Worm (Caenorhabditis elegans) whole organism, early embryonic: Measurements from ENCODE around the gene E04F6.15.

ENCODE experiments used
- B0310.2 ChIP-seq: sonication (generic microtip); optimal IDR thresholded peaks from 2 replicates; lab custom pipeline; 2016; ENCODE audit warnings: mild to moderate bottlenecking, missing genetic modification characterization, missing compliant biosample characterization
- F13C5.2 ChIP-seq: sonication (generic microtip); optimal IDR thresholded peaks from 2 replicates; lab custom pipeline; 2017; ENCODE audit warnings: mild to moderate bottlenecking, missing genetic modification characterization, inconsistent platforms, missing compliant biosample characterization
- aly-1 ChIP-seq: sonication (generic microtip); optimal IDR thresholded peaks from 2 replicates; lab custom pipeline; 2016; ENCODE audit warnings: missing genetic modification characterization, missing compliant biosample characterization
- ama-1 ChIP-seq: fragments of 150-350 bp; optimal IDR thresholded peaks from 2 replicates; lab custom pipeline; 2014
- ceh-13 ChIP-seq: fragments of 200-800 bp; sonication (Bioruptor generic); optimal IDR thresholded peaks from 2 replicates; lab custom pipeline; 2018; ENCODE audit warnings: mild to moderate bottlenecking, missing genetic modification characterization, missing compliant biosample characterization
- ceh-36 ChIP-seq: sonication (generic microtip); optimal IDR thresholded peaks from 2 replicates; lab custom pipeline; 2016; ENCODE audit warnings: missing genetic modification characterization, inconsistent platforms, missing compliant biosample characterization
- ets-7 ChIP-seq: sonication (generic microtip); optimal IDR thresholded peaks from 2 replicates; lab custom pipeline; 2016; ENCODE audit warnings: missing genotype, missing genetic modification characterization, missing compliant biosample characterization
- flt-1 ChIP-seq: fragments of 200-800 bp; sonication (Bioruptor generic); IDR thresholded peaks from 2 replicates; pipeline ENCODE4 v1.3.6; 2022; ENCODE audit warnings: missing genetic modification characterization, missing compliant biosample characterization
- hmbx-1 ChIP-seq: sonication (generic microtip); optimal IDR thresholded peaks from 2 replicates; lab custom pipeline; 2016; ENCODE audit warnings: mild to moderate bottlenecking, missing genetic modification characterization, missing compliant biosample characterization
- hmg-4 ChIP-seq: fragments of 200-800 bp; sonication (Bioruptor generic); optimal IDR thresholded peaks from 2 replicates; lab custom pipeline; 2018; ENCODE audit warnings: mild to moderate bottlenecking, missing genetic modification characterization, missing compliant biosample characterization
- hnd-1 ChIP-seq: sonication (generic microtip); optimal IDR thresholded peaks from 2 replicates; lab custom pipeline; 2016; ENCODE audit warnings: missing genetic modification characterization, missing compliant biosample characterization
- pes-1 ChIP-seq: fragments of 200-800 bp; sonication (Bioruptor generic); IDR thresholded peaks from 2 replicates; pipeline ENCODE4 v1.3.6; 2022; ENCODE audit warnings: missing genetic modification reagents, missing genetic modification characterization, missing compliant biosample characterization
- scrt-1 ChIP-seq: fragments of 200-800 bp; sonication (Bioruptor generic); IDR thresholded peaks from 2 replicates; pipeline ENCODE4 v1.3.6; 2022; ENCODE audit warnings: missing genetic modification characterization, missing compliant biosample characterization
- sea-1 ChIP-seq: fragments of 200-800 bp; sonication (Bioruptor generic); conservative IDR thresholded peaks from 2 replicates; pipeline ENCODE4 v1.3.6; 2022; ENCODE audit warnings: missing genetic modification characterization, missing compliant biosample characterization
- tbx-11 ChIP-seq: fragments of 200-800 bp; sonication (Bioruptor generic); IDR thresholded peaks from 2 replicates; pipeline ENCODE4 v1.3.6; 2022; ENCODE audit warnings: missing genetic modification characterization, missing compliant biosample characterization
- tbx-37 ChIP-seq: fragments of 200-800 bp; sonication (Bioruptor generic); conservative IDR thresholded peaks from 2 replicates; pipeline ENCODE4 v1.3.6; 2022; ENCODE audit warnings: missing genetic modification reagents, missing genetic modification characterization, missing compliant biosample characterization
- tra-4 ChIP-seq: sonication (generic microtip); optimal IDR thresholded peaks from 2 replicates; lab custom pipeline; 2017; ENCODE audit warnings: missing genetic modification characterization, missing compliant biosample characterization

Gene E04F6.15

ce11 chrII:7210187-7210586, at the start of gene E04F6.15:
Gene E04F6.15, minus strand, starts transcription at chrII:7210287.
- no peak for TF ChIP-seq sea-1 (GFP tag; lab: Robert Waterston, UW)
- TF ChIP-seq tbx-11 (GFP tag; lab: Robert Waterston, UW), result no peak
- TF ChIP-seq ceh-36 (tag; lab: Kevin White, UChicago), result no peak
- TF ChIP-seq hmbx-1 (tag; lab: Kevin White, UChicago), result no peak
- no peak for TF ChIP-seq aly-1 (tag; lab: Kevin White, UChicago)
- TF ChIP-seq tra-4, result no peak
- TF ChIP-seq tbx-37 (GFP tag; lab: Robert Waterston, UW), result no peak
- TF ChIP-seq B0310.2 (tag; lab: Kevin White, UChicago), result no peak
- TF ChIP-seq ceh-13 (GFP tag; lab: Kevin White, UChicago), result no peak
- no peak for TF ChIP-seq scrt-1 (GFP tag; lab: Robert Waterston, UW)
- TF ChIP-seq flt-1 (GFP tag; lab: Robert Waterston, UW), result no peak
- no peak for TF ChIP-seq hnd-1
- no peak for TF ChIP-seq pes-1 (GFP tag; lab: Robert Waterston, UW)
- no peak for TF ChIP-seq hmg-4 (GFP tag; lab: Kevin White, UChicago)
- no peak for TF ChIP-seq F13C5.2 (tag; lab: Kevin White, UChicago)
- TF ChIP-seq ama-1 (lab: Kevin White, UChicago), result no peak
- TF ChIP-seq ets-7, result no peak

DNA sequence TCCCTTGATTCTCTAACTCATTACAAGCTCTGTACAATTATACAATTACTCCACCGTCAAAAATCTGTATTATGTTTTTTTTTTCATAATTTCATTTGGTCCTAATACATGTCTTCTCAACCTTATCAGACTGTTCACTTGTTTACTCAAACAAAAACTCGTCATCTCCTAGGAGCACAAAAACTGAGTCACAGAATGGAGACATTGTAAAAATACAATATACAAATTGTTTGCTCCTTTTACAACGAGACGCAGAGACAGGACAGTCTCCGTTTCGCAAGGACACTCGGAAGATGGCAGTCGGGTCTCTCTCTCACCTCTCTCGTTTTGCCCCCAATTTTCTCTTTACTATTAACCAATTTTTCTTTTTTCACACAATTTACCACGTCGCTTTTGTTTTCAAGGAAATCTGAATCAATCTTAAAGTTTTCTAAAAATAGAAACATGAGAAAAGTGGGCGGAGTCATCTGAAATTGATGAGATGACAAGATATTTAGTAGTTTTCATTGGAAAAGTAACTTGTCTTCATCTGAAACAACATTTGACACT, 45.6 kb upstream of the E04F6.15 start, which contains the start of gene F32A5.8:
TSS of gene F32A5.8 (plus strand) at position 499 of the 549 bp plus-strand sequence.
- no peak for TF ChIP-seq ets-7
- TF ChIP-seq ceh-13 (GFP tag; lab: Kevin White, UChicago), result no peak
- TF ChIP-seq scrt-1 (GFP tag; lab: Robert Waterston, UW), result no peak
- TF ChIP-seq tbx-37 (GFP tag; lab: Robert Waterston, UW), result no peak
- TF ChIP-seq ama-1 (lab: Kevin White, UChicago), result no peak
- no peak for TF ChIP-seq hmbx-1 (tag; lab: Kevin White, UChicago)
- TF ChIP-seq F13C5.2 (tag; lab: Kevin White, UChicago), result no peak
- TF ChIP-seq pes-1 (GFP tag; lab: Robert Waterston, UW), result no peak
- no peak for TF ChIP-seq ceh-36 (tag; lab: Kevin White, UChicago)
- TF ChIP-seq sea-1 (GFP tag; lab: Robert Waterston, UW), result no peak
- no peak for TF ChIP-seq hmg-4 (GFP tag; lab: Kevin White, UChicago)
- no peak for TF ChIP-seq hnd-1
- no peak for TF ChIP-seq B0310.2 (tag; lab: Kevin White, UChicago)
- no peak for TF ChIP-seq tra-4
- TF ChIP-seq tbx-11 (GFP tag; lab: Robert Waterston, UW), result no peak
- no peak for TF ChIP-seq aly-1 (tag; lab: Kevin White, UChicago)

DNA sequence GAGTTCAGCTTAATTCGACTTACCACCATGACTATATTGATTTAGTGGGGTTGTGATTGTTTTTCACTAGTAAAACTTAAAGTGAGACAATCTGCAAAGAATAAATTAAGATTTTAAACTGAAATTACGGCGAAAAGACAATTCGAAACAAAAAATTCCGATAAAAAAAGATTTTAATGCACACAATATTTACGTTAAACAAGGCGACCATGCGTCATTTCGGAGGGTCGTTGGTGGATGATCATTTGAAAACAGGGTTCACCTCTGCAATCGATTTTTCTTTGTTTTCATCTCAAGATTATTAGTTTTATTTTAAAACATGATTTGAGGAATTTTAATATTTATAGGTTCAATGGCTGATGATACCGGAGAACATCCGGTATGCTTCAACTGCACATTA, 43.0 kb upstream of the E04F6.15 start, which contains the start of gene lsm-4:
TSS of gene lsm-4 (minus strand) at position 91 of the 400 bp plus-strand sequence.
- TF ChIP-seq tra-4 (no peak), ceh-13 (GFP tag; lab: Kevin White, UChicago) (no peak), scrt-1 (GFP tag; lab: Robert Waterston, UW) (no peak), ets-7 (no peak), ceh-36 (tag; lab: Kevin White, UChicago) (no peak), hmg-4 (GFP tag; lab: Kevin White, UChicago) (no peak), B0310.2 (tag; lab: Kevin White, UChicago) (no peak), F13C5.2 (tag; lab: Kevin White, UChicago) (no peak), aly-1 (tag; lab: Kevin White, UChicago) (no peak), sea-1 (GFP tag; lab: Robert Waterston, UW) (no peak), hnd-1 (no peak), hmbx-1 (tag; lab: Kevin White, UChicago) (no peak), flt-1 (GFP tag; lab: Robert Waterston, UW) (no peak), tbx-37 (GFP tag; lab: Robert Waterston, UW) (no peak), tbx-11 (GFP tag; lab: Robert Waterston, UW) (no peak), ama-1 (lab: Kevin White, UChicago) (no peak), pes-1 (GFP tag; lab: Robert Waterston, UW) (no peak)

ce11 chrII:7251978-7252377, 41.9 kb upstream of the E04F6.15 start, which contains the start of the genes prx-13 and ada-2:
Gene prx-13, minus strand, starts transcription at chrII:7252015.
Gene ada-2, plus strand, starts transcription at chrII:7252259.
- TF ChIP-seq tbx-11 (GFP tag; lab: Robert Waterston, UW) (no peak), hnd-1 (no peak), aly-1 (tag; lab: Kevin White, UChicago) (no peak), tbx-37 (GFP tag; lab: Robert Waterston, UW) (no peak), B0310.2 (tag; lab: Kevin White, UChicago) (no peak), ceh-13 (GFP tag; lab: Kevin White, UChicago) (no peak)

DNA sequence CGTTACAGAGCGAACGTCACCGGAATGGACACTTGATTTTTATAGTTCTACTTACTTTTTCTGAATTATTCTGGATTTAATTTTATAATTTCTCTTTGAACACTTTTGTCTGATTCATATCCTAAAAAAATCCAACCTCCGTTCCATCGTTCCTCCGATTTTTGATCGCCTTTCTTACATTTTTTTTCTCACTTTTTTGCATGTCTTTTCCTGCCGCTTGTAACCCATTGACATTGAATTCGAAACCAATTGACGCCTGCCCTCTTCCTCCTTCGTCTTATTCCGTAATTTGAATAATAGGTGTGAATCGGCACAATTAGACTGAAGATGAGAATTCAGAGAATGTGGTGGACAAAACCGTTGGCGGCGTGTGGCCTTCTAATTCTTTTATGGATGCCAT, 35.5 kb upstream of the E04F6.15 start, which contains the start of gene skpo-3:
TSS of gene skpo-3 (plus strand) at position 301 of the 400 bp plus-strand sequence.
- TF ChIP-seq pes-1 (GFP tag; lab: Robert Waterston, UW) (no peak), ceh-13 (GFP tag; lab: Kevin White, UChicago) (no peak), hnd-1 (no peak), B0310.2 (tag; lab: Kevin White, UChicago) (no peak), tra-4 (no peak), aly-1 (tag; lab: Kevin White, UChicago) (no peak), ceh-36 (tag; lab: Kevin White, UChicago) (no peak)

ce11 chrII:7242754-7243153, 32.7 kb upstream of the E04F6.15 start:
- no peak for TF ChIP-seq hmg-4 (GFP tag; lab: Kevin White, UChicago)
- TF ChIP-seq B0310.2 (tag; lab: Kevin White, UChicago), result no peak
- no peak for TF ChIP-seq pes-1 (GFP tag; lab: Robert Waterston, UW)
- TF ChIP-seq sea-1 (GFP tag; lab: Robert Waterston, UW), result no peak
- TF ChIP-seq tbx-37 (GFP tag; lab: Robert Waterston, UW), result no peak

DNA sequence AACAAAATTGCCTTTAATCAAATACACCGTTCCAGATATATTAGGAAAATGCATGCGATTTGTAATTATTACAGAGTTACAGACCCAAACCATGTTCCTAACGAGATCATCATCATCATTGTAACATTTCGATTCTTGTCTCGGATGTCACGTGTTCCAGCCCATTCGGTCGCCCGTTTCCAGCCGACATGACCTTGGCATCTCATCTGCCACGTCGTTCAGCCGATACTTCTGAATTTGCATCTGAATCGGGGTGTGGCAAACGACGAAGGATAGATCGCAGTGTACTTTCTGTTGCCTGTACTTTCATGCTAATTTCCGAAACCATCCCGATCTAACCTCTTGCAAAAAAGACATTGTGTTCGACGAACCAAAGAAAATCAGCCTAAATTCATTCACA, 29.6 kb upstream of the E04F6.15 start:
- TF ChIP-seq ceh-36 (tag; lab: Kevin White, UChicago), result no peak
